Worm (Caenorhabditis elegans) whole organism, L1 larva: ENCODE data around the gene C44C10.7.
A peak's percentile ranks its signal among the peaks of the same experiment; 100 is the strongest.

Experiments
- C04F5.9 ChIP-seq: sonication (generic microtip); optimal IDR thresholded peaks from 2 replicates; lab custom pipeline; 2016; ENCODE audit warnings: missing genetic modification characterization, missing compliant biosample characterization
- C34B4.2 ChIP-seq: sonication (generic microtip); optimal IDR thresholded peaks from 2 replicates; lab custom pipeline; 2017; ENCODE audit warnings: mild to moderate bottlenecking, missing genetic modification characterization, missing compliant biosample characterization
- F16B12.6 ChIP-seq: fragments of 150-350 bp; optimal IDR thresholded peaks from 2 replicates; lab custom pipeline; 2014; ENCODE audit warnings: missing biosample characterization, missing genetic modification characterization
- alr-1 ChIP-seq: fragments of 200-800 bp; sonication (Bioruptor generic); optimal IDR thresholded peaks from 2 replicates; lab custom pipeline; 2018; ENCODE audit warnings: borderline replicate concordance, mild to moderate bottlenecking, missing genetic modification characterization, missing compliant biosample characterization
- blmp-1 ChIP-seq: fragments of 150-350 bp; optimal IDR thresholded peaks from 2 replicates; lab custom pipeline; 2014; ENCODE audit warnings: missing biosample characterization, missing genetic modification characterization
- ceh-63 ChIP-seq: fragments of 200-800 bp; sonication (Bioruptor generic); optimal IDR thresholded peaks from 2 replicates; lab custom pipeline; 2018; ENCODE audit warnings: mild to moderate bottlenecking, missing genetic modification characterization, missing compliant biosample characterization
- ceh-8 ChIP-seq: fragments of 200-800 bp; sonication (Bioruptor generic); optimal IDR thresholded peaks from 2 replicates; lab custom pipeline; 2018; ENCODE audit warnings: mild to moderate bottlenecking, missing genetic modification characterization, moderate library complexity, missing compliant biosample characterization
- ceh-82 ChIP-seq, 3 experiments: fragments of 150-350 bp in 1 of 3; sonication (generic microtip) in 2 of 3; optimal IDR thresholded peaks; 2 replicates each; lab custom pipeline; 2014 to 2017; ENCODE audit warnings: missing biosample characterization in 3 of 3, missing genetic modification characterization in 3 of 3
- ces-1 ChIP-seq: fragments of 150-350 bp; optimal IDR thresholded peaks from 2 replicates; lab custom pipeline; 2014; ENCODE audit warnings: missing biosample characterization, missing genetic modification reagents, missing genetic modification characterization
- dpl-1 ChIP-seq, 3 experiments: fragments of 150-350 bp in 2 of 3; sonication (generic microtip) in 1 of 3; optimal IDR thresholded peaks; 2 replicates each; lab custom pipeline; 2014 to 2017; ENCODE audit warnings: missing biosample characterization in 3 of 3, missing genetic modification characterization in 3 of 3, missing genetic modification reagents in 3 of 3
- dsc-1 ChIP-seq: sonication (generic microtip); optimal IDR thresholded peaks from 2 replicates; lab custom pipeline; 2016; ENCODE audit warnings: mild to moderate bottlenecking, missing genetic modification characterization, missing compliant biosample characterization
- efl-1 ChIP-seq, 4 experiments: fragments of 150-350 bp; optimal IDR thresholded peaks in 3 of 4; peaks in 1 of 4; 1 replicate in 1 of 4; 2 replicates in 3 of 4; lab custom pipeline; 2014; ENCODE audit warnings: missing biosample characterization in 2 of 4, missing genetic modification characterization in 2 of 4, missing genetic modification reagents in 2 of 4
- egl-27 ChIP-seq, 2 experiments: fragments of 150-350 bp in 1 of 2; sonication (generic microtip); optimal IDR thresholded peaks; 3 replicates each; lab custom pipeline; 2017 to 2018; ENCODE audit warnings: missing biosample characterization in 2 of 2, missing genetic modification characterization in 2 of 2, missing genetic modification reagents in 2 of 2
- elt-2 ChIP-seq: sonication (generic microtip); optimal IDR thresholded peaks from 2 replicates; lab custom pipeline; 2016; ENCODE audit warnings: missing genetic modification characterization, mild to moderate bottlenecking, inconsistent platforms, missing compliant biosample characterization, missing genetic modification reagents
- elt-3 ChIP-seq, 6 experiments: fragments of 150-350 bp in 1 of 6; sonication (generic microtip); optimal IDR thresholded peaks; 2 replicates each; lab custom pipeline; 2017 to 2018; ENCODE audit warnings: missing biosample characterization in 6 of 6, missing genetic modification characterization in 6 of 6, inconsistent platforms in 1 of 6
- fkh-8 ChIP-seq: sonication (generic microtip); optimal IDR thresholded peaks from 2 replicates; lab custom pipeline; 2016; ENCODE audit warnings: mild to moderate bottlenecking, missing genetic modification characterization, missing compliant biosample characterization
- fos-1 ChIP-seq: fragments of 150-350 bp; optimal IDR thresholded peaks from 2 replicates; lab custom pipeline; 2014; ENCODE audit warnings: missing biosample characterization, missing genetic modification characterization
- grh-1 ChIP-seq: fragments of 200-800 bp; sonication (Bioruptor generic); IDR thresholded peaks from 2 replicates; pipeline ENCODE4 v1.3.6; 2022; ENCODE audit warnings: missing genetic modification reagents, missing genetic modification characterization, missing compliant biosample characterization
- hlh-17 ChIP-seq: fragments of 200-800 bp; sonication (Bioruptor generic); optimal IDR thresholded peaks from 2 replicates; lab custom pipeline; 2018; ENCODE audit warnings: missing genetic modification characterization, mild to moderate bottlenecking, missing compliant biosample characterization, moderate library complexity, borderline replicate concordance
- hpl-2 ChIP-seq: fragments of 150-350 bp; optimal IDR thresholded peaks from 2 replicates; lab custom pipeline; 2014; ENCODE audit warnings: missing biosample characterization, missing genetic modification reagents, missing genetic modification characterization
- jun-1 ChIP-seq: fragments of 150-350 bp; optimal IDR thresholded peaks from 2 replicates; lab custom pipeline; 2014; ENCODE audit warnings: missing biosample characterization, missing genetic modification reagents, missing genetic modification characterization
- lin-14 ChIP-seq: fragments of 200-800 bp; sonication (Bioruptor generic); optimal IDR thresholded peaks from 2 replicates; lab custom pipeline; 2018; ENCODE audit warnings: mild to moderate bottlenecking, missing genetic modification characterization, moderate library complexity, missing compliant biosample characterization
- lin-15B ChIP-seq: fragments of 150-350 bp; sonication (generic microtip); optimal IDR thresholded peaks from 3 replicates; lab custom pipeline; 2014; ENCODE audit warnings: missing biosample characterization, missing genetic modification characterization
- lin-35 ChIP-seq, 2 experiments: fragments of 150-350 bp; optimal IDR thresholded peaks; 2 replicates each; lab custom pipeline; 2014; ENCODE audit warnings: missing biosample characterization in 2 of 2, missing genetic modification characterization in 2 of 2, missing genetic modification reagents in 2 of 2
- lin-39 ChIP-seq: fragments of 150-350 bp; optimal IDR thresholded peaks from 2 replicates; lab custom pipeline; 2014; ENCODE audit warnings: missing biosample characterization, missing genetic modification reagents, missing genetic modification characterization
- mdl-1 ChIP-seq, 2 experiments: fragments of 150-350 bp; optimal IDR thresholded peaks; 2 replicates each; lab custom pipeline; 2014 to 2017; ENCODE audit warnings: missing biosample characterization in 2 of 2, missing genetic modification characterization in 2 of 2, inconsistent platforms in 1 of 2
- mef-2 ChIP-seq: fragments of 150-350 bp; optimal IDR thresholded peaks from 2 replicates; lab custom pipeline; 2014; ENCODE audit warnings: missing biosample characterization, missing genetic modification characterization
- mep-1 ChIP-seq: fragments of 150-350 bp; optimal IDR thresholded peaks from 2 replicates; lab custom pipeline; 2014; ENCODE audit warnings: missing biosample characterization, missing genetic modification characterization
- nhr-12 ChIP-seq: sonication (generic microtip); optimal IDR thresholded peaks from 2 replicates; lab custom pipeline; 2017; ENCODE audit warnings: missing biosample characterization, missing genetic modification characterization
- nhr-19 ChIP-seq: fragments of 200-800 bp; sonication (Bioruptor generic); conservative IDR thresholded peaks from 2 replicates; pipeline ENCODE4 v1.3.6; 2022; ENCODE audit warnings: missing genetic modification characterization, missing compliant biosample characterization
- nhr-20 ChIP-seq: sonication (generic microtip); optimal IDR thresholded peaks from 2 replicates; lab custom pipeline; 2016; ENCODE audit warnings: mild to moderate bottlenecking, missing genetic modification characterization, missing compliant biosample characterization
- nhr-28 ChIP-seq: fragments of 150-350 bp; optimal IDR thresholded peaks from 2 replicates; lab custom pipeline; 2014; ENCODE audit warnings: missing biosample characterization, missing genetic modification characterization
- nhr-71 ChIP-seq: sonication (generic microtip); optimal IDR thresholded peaks from 2 replicates; lab custom pipeline; 2016; ENCODE audit warnings: mild to moderate bottlenecking, missing genetic modification characterization, moderate library complexity, missing compliant biosample characterization
- nhr-85 ChIP-seq: sonication (generic microtip); peaks from one replicate; lab custom pipeline; 2016; ENCODE audit warnings: missing genetic modification characterization, inconsistent platforms, missing compliant biosample characterization
- nhr-90 ChIP-seq: sonication (generic microtip); optimal IDR thresholded peaks from 2 replicates; lab custom pipeline; 2016; ENCODE audit warnings: mild to moderate bottlenecking, missing genetic modification characterization, missing compliant biosample characterization; ENCODE audit not compliant: poor library complexity
- pag-3 ChIP-seq: sonication (generic microtip); optimal IDR thresholded peaks from 2 replicates; lab custom pipeline; 2017; ENCODE audit warnings: missing genetic modification characterization, mild to moderate bottlenecking, missing compliant biosample characterization, antibody characterized with exemption, borderline replicate concordance; ENCODE audit not compliant: insufficient read depth
- pax-3 ChIP-seq: fragments of 200-800 bp; sonication (Bioruptor generic); optimal IDR thresholded peaks from 2 replicates; lab custom pipeline; 2018; ENCODE audit warnings: mild to moderate bottlenecking, missing genetic modification characterization, moderate library complexity, missing compliant biosample characterization
- pqm-1 ChIP-seq: sonication (generic microtip); optimal IDR thresholded peaks from 3 replicates; lab custom pipeline; 2017; ENCODE audit warnings: missing biosample characterization, missing genetic modification characterization
- rnt-1 ChIP-seq: sonication (generic microtip); optimal IDR thresholded peaks from 2 replicates; lab custom pipeline; 2016; ENCODE audit warnings: mild to moderate bottlenecking, missing genetic modification characterization, moderate library complexity, missing compliant biosample characterization
- skn-1 ChIP-seq: fragments of 150-350 bp; optimal IDR thresholded peaks from 2 replicates; lab custom pipeline; 2014; ENCODE audit warnings: missing biosample characterization, missing genetic modification characterization
- snu-23 ChIP-seq: sonication (generic microtip); optimal IDR thresholded peaks from 2 replicates; lab custom pipeline; 2016; ENCODE audit warnings: missing genetic modification characterization, missing compliant biosample characterization
- sup-37 ChIP-seq: fragments of 200-800 bp; sonication (Bioruptor generic); optimal IDR thresholded peaks from 2 replicates; lab custom pipeline; 2018; ENCODE audit warnings: mild to moderate bottlenecking, missing genetic modification characterization, missing compliant biosample characterization
- tbx-2 ChIP-seq: sonication (generic microtip); optimal IDR thresholded peaks from 2 replicates; lab custom pipeline; 2016; ENCODE audit warnings: missing genetic modification characterization, missing compliant biosample characterization
- tlp-1 ChIP-seq: fragments of 150-350 bp; optimal IDR thresholded peaks from 2 replicates; lab custom pipeline; 2014; ENCODE audit warnings: missing biosample characterization, missing genetic modification characterization
- xbp-1 ChIP-seq: sonication (generic microtip); optimal IDR thresholded peaks from 2 replicates; lab custom pipeline; 2016; ENCODE audit warnings: missing genetic modification characterization, missing compliant biosample characterization
- zag-1 ChIP-seq: fragments of 150-350 bp; optimal IDR thresholded peaks from 2 replicates; lab custom pipeline; 2014; ENCODE audit warnings: missing biosample characterization, missing genetic modification characterization

The C44C10.7 gene

ce11 chrX:11662557-11662956, 25.5 kb downstream of the C44C10.7 start:
- TF ChIP-seq C34B4.2 (tag; lab: Kevin White, UChicago), result no peak
- TF ChIP-seq ceh-8 (GFP tag; lab: Kevin White, UChicago), result no peak
- TF ChIP-seq elt-2, result no peak
- peak in 2 of 3 experiments; percentile 43 to 47 for TF ChIP-seq dpl-1 (GFP tag; optimal IDR thresholded peaks at IDR 0.05; lab: Kevin White, UChicago)
- peak; percentile 8 for TF ChIP-seq rnt-1
- TF ChIP-seq nhr-20 (tag; lab: Kevin White, UChicago), result no peak
- TF ChIP-seq lin-35 (GFP tag; optimal IDR thresholded peaks at IDR 0.05; lab: Kevin White, UChicago), result peak in 1 of 2 experiments; percentile 19
- peak; percentile 17 for TF ChIP-seq fkh-8
- TF ChIP-seq efl-1 (optimal IDR thresholded peaks at IDR 0.05; lab: Kevin White, UChicago), result peak; percentile 22 to 33
- TF ChIP-seq efl-1 (GFP tag; optimal IDR thresholded peaks at IDR 0.05 in 1 of 2; lab: Kevin White, UChicago), result peak; percentile 27 to 95

- TF ChIP-seq skn-1 (tag; lab: Kevin White, UChicago) (peak; percentile 4), dpl-1 (GFP tag; optimal IDR thresholded peaks at IDR 0.05; lab: Kevin White, UChicago) (no peak), mdl-1 (tag; optimal IDR thresholded peaks at IDR 0.05; lab: Kevin White, UChicago) (peak in 1 of 2 experiments; percentile 74), lin-14 (GFP tag; lab: Kevin White, UChicago) (peak; percentile 15), tbx-2 (peak; percentile 9), nhr-85 (tag; lab: Kevin White, UChicago) (peak; percentile 0), nhr-19 (GFP tag; lab: Robert Waterston, UW) (no peak)
These were observed 26.0 kb downstream of the C44C10.7 start for ce11 chrX:11662069-11662468.

ce11 chrX:11661625-11662024, 26.4 kb downstream of the C44C10.7 start, which contains the start of gene sfxn-1.5:
Gene sfxn-1.5, minus strand, starts transcription at chrX:11661660.
- TF ChIP-seq hlh-17 (GFP tag; lab: Kevin White, UChicago), result no peak
- no peak for TF ChIP-seq sup-37 (GFP tag; lab: Kevin White, UChicago)
- no peak for TF ChIP-seq pax-3 (tag; lab: Kevin White, UChicago)
- TF ChIP-seq nhr-20 (tag; lab: Kevin White, UChicago), result peak; percentile 69
- no peak for TF ChIP-seq ceh-63 (GFP tag; lab: Kevin White, UChicago)
- no peak for TF ChIP-seq lin-15B (tag; lab: Kevin White, UChicago)
- TF ChIP-seq snu-23 (GFP tag; lab: Kevin White, UChicago), result peak; percentile 1
- TF ChIP-seq F16B12.6, result no peak
- no peak for TF ChIP-seq ceh-82 (tag; optimal IDR thresholded peaks at IDR 0.05; lab: Kevin White, UChicago)
- no peak for TF ChIP-seq fos-1 (tag; lab: Kevin White, UChicago)
- TF ChIP-seq xbp-1, result no peak
- no peak for TF ChIP-seq mef-2 (tag; lab: Kevin White, UChicago)
- TF ChIP-seq lin-39 (tag; lab: Kevin White, UChicago), result no peak
- TF ChIP-seq tlp-1 (tag; lab: Kevin White, UChicago), result no peak
- TF ChIP-seq tbx-2, result no peak
- TF ChIP-seq nhr-28 (tag; lab: Kevin White, UChicago), result no peak
- peak; percentile 43 for TF ChIP-seq lin-14 (GFP tag; lab: Kevin White, UChicago)
- TF ChIP-seq hpl-2 (GFP tag; lab: Kevin White, UChicago), result peak; percentile 0
- TF ChIP-seq elt-2, result peak; percentile 94
- TF ChIP-seq lin-35 (GFP tag; optimal IDR thresholded peaks at IDR 0.05; lab: Kevin White, UChicago), result peak in 1 of 2 experiments; percentile 43
- TF ChIP-seq nhr-85 (tag; lab: Kevin White, UChicago), result peak; percentile 74
- no peak for TF ChIP-seq ceh-8 (GFP tag; lab: Kevin White, UChicago)
- no peak for TF ChIP-seq skn-1 (tag; lab: Kevin White, UChicago)
- no peak for TF ChIP-seq egl-27 (tag; optimal IDR thresholded peaks at IDR 0.05; lab: Kevin White, UChicago)
- no peak for TF ChIP-seq pag-3 (tag; lab: Kevin White, UChicago)
- TF ChIP-seq ces-1, result no peak
- peak; percentile 40 for TF ChIP-seq jun-1 (tag; lab: Kevin White, UChicago)
- no peak for TF ChIP-seq alr-1 (tag; lab: Kevin White, UChicago)
- peak; percentile 53 to 90 (median 68) for TF ChIP-seq elt-3 (tag; optimal IDR thresholded peaks at IDR 0.05; lab: Kevin White, UChicago)
- TF ChIP-seq nhr-12 (tag; lab: Kevin White, UChicago), result no peak
- TF ChIP-seq C04F5.9 (tag; lab: Kevin White, UChicago), result no peak
- peak; percentile 27 for TF ChIP-seq mep-1 (tag; lab: Kevin White, UChicago)
- no peak for TF ChIP-seq zag-1
- peak; percentile 75 for TF ChIP-seq pqm-1 (tag; lab: Kevin White, UChicago)
- peak; percentile 37 for TF ChIP-seq blmp-1 (tag; lab: Kevin White, UChicago)
- no peak for TF ChIP-seq grh-1 (GFP tag; lab: Robert Waterston, UW)
- TF ChIP-seq nhr-90 (tag; lab: Kevin White, UChicago), result peak; percentile 38
- TF ChIP-seq dsc-1 (tag; lab: Kevin White, UChicago), result no peak
- peak; percentile 47 for TF ChIP-seq nhr-71 (tag; lab: Kevin White, UChicago)
